Fruit fly (Drosophila melanogaster) whole organism: ENCODE measurements around the gene CG12362.

Source experiments
- CG8478 ChIP-seq: fragments of >200 bp; optimal IDR thresholded peaks from 2 replicates; lab custom pipeline; 2018; ENCODE audit warnings: inconsistent platforms
- Dll ChIP-seq: fragments of >200 bp; optimal IDR thresholded peaks from 2 replicates; lab custom pipeline; 2017
- pan ChIP-seq: fragments of >200 bp; optimal IDR thresholded peaks from 2 replicates; lab custom pipeline; 2017
- psq ChIP-seq: fragments of >200 bp; optimal IDR thresholded peaks from 2 replicates; lab custom pipeline; 2017

DNA sequence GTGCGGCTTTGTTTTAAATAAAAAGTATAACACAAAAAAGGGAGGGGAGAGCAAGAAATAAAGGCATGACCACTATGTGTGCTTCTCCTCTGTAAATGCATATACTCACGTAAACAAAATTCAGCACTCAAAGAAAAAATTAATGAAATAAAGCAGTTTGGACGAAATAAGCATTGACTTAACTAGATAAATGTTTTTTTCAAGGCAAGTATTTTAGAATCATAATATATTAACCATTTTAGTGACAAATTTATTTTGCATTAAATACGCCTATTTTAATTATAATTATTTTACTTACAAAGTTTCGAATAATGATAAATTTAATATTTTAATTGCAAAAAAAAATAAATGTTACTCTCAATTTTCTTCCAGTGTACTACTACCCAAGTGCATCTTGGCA, 1.0 kb upstream of the CG12362 start:
- TF ChIP-seq Dll (lab: Kevin White, UChicago), result no peak
- TF ChIP-seq pan (lab: Kevin White, UChicago), result no peak
- TF ChIP-seq CG8478 (lab: Kevin White, UChicago), result no peak
- TF ChIP-seq psq (lab: Kevin White, UChicago), result no peak
